Fruit fly (Drosophila melanogaster) whole organism, embryonic: ENCODE results near the gene Sfp26Ad.

ENCODE experiments used
- Ada2b ChIP-seq: fragments of 200-800 bp; sonication (Bioruptor generic); IDR thresholded peaks from 2 replicates; pipeline ENCODE4 v1.3.6; 2022; ENCODE audit warnings: missing biosample characterization, missing genetic modification characterization
- CG10366 ChIP-seq: fragments of 200-800 bp; sonication (Bioruptor generic); IDR thresholded peaks from 2 replicates; pipeline ENCODE4 v1.3.6; 2022; ENCODE audit warnings: missing biosample characterization, missing genetic modification characterization
- CG11504 ChIP-seq: fragments of 200-800 bp; sonication (Bioruptor generic); optimal IDR thresholded peaks from 3 replicates; lab custom pipeline; 2019; ENCODE audit warnings: missing biosample characterization, mild to moderate bottlenecking, missing genetic modification characterization, moderate library complexity
- CG13287 ChIP-seq: fragments of 200-800 bp; sonication (Bioruptor generic); IDR thresholded peaks from 2 replicates; pipeline ENCODE4 v1.3.6; 2022; ENCODE audit warnings: missing biosample characterization, missing genetic modification characterization; ENCODE audit not compliant: partially characterized antibody
- CG2199 ChIP-seq: fragments of 200-800 bp; sonication (Bioruptor generic); IDR thresholded peaks from 3 replicates; pipeline ENCODE4 v1.3.6; 2022; ENCODE audit warnings: missing biosample characterization, missing genetic modification characterization
- CG3726 ChIP-seq: fragments of 200-800 bp; sonication (Bioruptor generic); IDR thresholded peaks from 3 replicates; pipeline ENCODE4, ENCODE4 v1.3.6; 2022; ENCODE audit warnings: missing biosample characterization, missing genetic modification characterization
- CG4328 ChIP-seq: fragments of 200-800 bp; sonication (Bioruptor generic); optimal IDR thresholded peaks from 3 replicates; lab custom pipeline; 2017; ENCODE audit warnings: missing biosample characterization, missing genetic modification reagents, missing genetic modification characterization
- CG8478 ChIP-seq: fragments of >200 bp; optimal IDR thresholded peaks from 2 replicates; lab custom pipeline; 2018
- CG9609 ChIP-seq: fragments of 200-800 bp; sonication (Bioruptor generic); optimal IDR thresholded peaks from 3 replicates; lab custom pipeline; 2016; ENCODE audit warnings: missing biosample characterization, missing genetic modification characterization
- Drgx ChIP-seq: fragments of 200-800 bp; sonication (Bioruptor generic); IDR thresholded peaks from 2 replicates; pipeline ENCODE4 v1.3.6; 2022; ENCODE audit warnings: missing biosample characterization, missing genetic modification characterization
- Gsc ChIP-seq: fragments of 200-800 bp; sonication (Bioruptor generic); IDR thresholded peaks from 2 replicates; pipeline ENCODE4 v1.3.6; 2022; ENCODE audit warnings: missing biosample characterization, missing genetic modification characterization
- Gug ChIP-seq: fragments of 200-800 bp; sonication (Bioruptor generic); IDR thresholded peaks from 4 replicates; pipeline ENCODE4 v1.3.6; 2022; ENCODE audit warnings: missing biosample characterization, missing genetic modification characterization
- HLH4C ChIP-seq: fragments of 200-800 bp; sonication (Bioruptor generic); IDR thresholded peaks from 3 replicates; pipeline ENCODE4 v1.3.6; 2022; ENCODE audit warnings: missing biosample characterization, missing genetic modification characterization; ENCODE audit not compliant: partially characterized antibody
- HLHmδ ChIP-seq: fragments of 200-800 bp; sonication (Bioruptor generic); optimal IDR thresholded peaks from 2 replicates; lab custom pipeline; 2018; ENCODE audit warnings: missing biosample characterization, mild to moderate bottlenecking, missing genetic modification characterization, moderate library complexity
- Hr78 ChIP-seq, 2 experiments: fragments of 200-800 bp in 1 of 2; fragments of >200 bp in 1 of 2; sonication (Bioruptor generic) in 1 of 2; optimal IDR thresholded peaks; 2 replicates each; lab custom pipeline; 2017 to 2019; ENCODE audit warnings: missing biosample characterization in 2 of 2, missing genetic modification characterization in 2 of 2, mild to moderate bottlenecking in 1 of 2, moderate library complexity in 1 of 2
- Kr ChIP-seq: fragments of 200-800 bp; sonication (Bioruptor generic); optimal IDR thresholded peaks from 2 replicates; lab custom pipeline; 2017; ENCODE audit warnings: missing biosample characterization, mild to moderate bottlenecking, missing genetic modification characterization
- Mad ChIP-seq: fragments of 200-800 bp; sonication (Bioruptor generic); optimal IDR thresholded peaks from 2 replicates; lab custom pipeline; 2016; ENCODE audit warnings: missing biosample characterization, missing genetic modification characterization
- Med ChIP-seq: fragments of 200-800 bp; sonication (Bioruptor generic); peaks from one replicate; lab custom pipeline; 2016; ENCODE audit warnings: missing biosample characterization, missing genetic modification characterization, mild to moderate bottlenecking, inconsistent platforms, moderate library complexity
- Neu2 ChIP-seq: fragments of 200-800 bp; sonication (Bioruptor generic); optimal IDR thresholded peaks from 3 replicates; lab custom pipeline; 2016; ENCODE audit warnings: missing biosample characterization, missing genetic modification characterization, borderline replicate concordance
- Pdp1 ChIP-seq, 2 experiments: fragments of 200-800 bp; sonication (Bioruptor generic); optimal IDR thresholded peaks; 3 replicates each; lab custom pipeline; 2016; ENCODE audit warnings: missing biosample characterization in 2 of 2, missing genetic modification characterization in 2 of 2, mild to moderate bottlenecking in 1 of 2, moderate library complexity in 1 of 2
- Poxn ChIP-seq: fragments of 200-800 bp; sonication (Bioruptor generic); IDR thresholded peaks from 2 replicates; pipeline ENCODE4 v1.3.6; 2022; ENCODE audit warnings: missing biosample characterization, missing genetic modification characterization
- Sox102F ChIP-seq: fragments of 200-800 bp; sonication (Bioruptor generic); optimal IDR thresholded peaks from 2 replicates; lab custom pipeline; 2018; ENCODE audit warnings: missing biosample characterization, mild to moderate bottlenecking, missing genetic modification characterization, moderate library complexity
- Sry-δ ChIP-seq: fragments of 200-800 bp; sonication (Bioruptor generic); optimal IDR thresholded peaks from 2 replicates; lab custom pipeline; 2016; ENCODE audit warnings: missing biosample characterization, missing genetic modification characterization
- ara ChIP-seq: fragments of 200-800 bp; sonication (Bioruptor generic); IDR thresholded peaks from 2 replicates; pipeline ENCODE4 v1.3.6; 2022; ENCODE audit warnings: missing biosample characterization, missing genetic modification characterization
- cg ChIP-seq: fragments of 200-800 bp; sonication (Bioruptor generic); optimal IDR thresholded peaks from 3 replicates; lab custom pipeline; 2019; ENCODE audit warnings: missing biosample characterization, mild to moderate bottlenecking, missing genetic modification characterization, moderate library complexity
- chinmo ChIP-seq: fragments of 200-800 bp; sonication (Bioruptor generic); IDR thresholded peaks from 4 replicates; pipeline ENCODE4 v1.3.6; 2022; ENCODE audit warnings: missing biosample characterization, missing genetic modification characterization; ENCODE audit not compliant: partially characterized antibody
- crol ChIP-seq: fragments of 200-800 bp; sonication (Bioruptor generic); IDR thresholded peaks from 2 replicates; pipeline ENCODE4 v1.3.6; 2022; ENCODE audit warnings: missing biosample characterization, missing genetic modification characterization
- ewg ChIP-seq: fragments of 200-800 bp; sonication (Bioruptor generic); optimal IDR thresholded peaks from 3 replicates; lab custom pipeline; 2017; ENCODE audit warnings: mild to moderate bottlenecking, missing biosample characterization, missing genetic modification reagents, missing genetic modification characterization
- exex ChIP-seq: fragments of 200-800 bp; sonication (Bioruptor generic); optimal IDR thresholded peaks from 4 replicates; lab custom pipeline; 2018; ENCODE audit warnings: missing biosample characterization, mild to moderate bottlenecking, missing genetic modification characterization, moderate library complexity
- grau ChIP-seq: fragments of 200-800 bp; optimal IDR thresholded peaks from 3 replicates; lab custom pipeline; 2019; ENCODE audit warnings: missing biosample characterization, mild to moderate bottlenecking, missing genetic modification characterization, moderate library complexity
- gsb-n ChIP-seq: fragments of 200-800 bp; sonication (Bioruptor generic); optimal IDR thresholded peaks from 3 replicates; lab custom pipeline; 2018; ENCODE audit warnings: missing biosample characterization, mild to moderate bottlenecking, missing genetic modification characterization
- jigr1 ChIP-seq: fragments of 200-800 bp; sonication (Bioruptor generic); IDR thresholded peaks from 3 replicates; pipeline ENCODE4 v1.3.6; 2022; ENCODE audit warnings: missing biosample characterization, missing genetic modification characterization
- kah ChIP-seq: fragments of 200-800 bp; sonication (Bioruptor generic); optimal IDR thresholded peaks from 2 replicates; lab custom pipeline; 2018; ENCODE audit warnings: missing biosample characterization, mild to moderate bottlenecking, missing genetic modification characterization
- odd ChIP-seq: fragments of 200-800 bp; sonication (Bioruptor generic); optimal IDR thresholded peaks from 2 replicates; lab custom pipeline; 2017; ENCODE audit warnings: missing biosample characterization, mild to moderate bottlenecking, missing genetic modification characterization
- org-1 ChIP-seq: fragments of 200-800 bp; sonication (Bioruptor generic); optimal IDR thresholded peaks from 2 replicates; lab custom pipeline; 2017; ENCODE audit warnings: missing biosample characterization, missing genetic modification characterization
- prd ChIP-seq, 3 experiments: fragments of >200 bp in 2 of 3; fragments of 200-800 bp in 1 of 3; sonication (Bioruptor generic) in 1 of 3; optimal IDR thresholded peaks in 2 of 3; IDR thresholded peaks in 1 of 3; 2 replicates in 2 of 3; 3 replicates in 1 of 3; pipeline versions ENCODE4 v1.3.6 to Lab custom; 2017 to 2022; ENCODE audit warnings: missing biosample characterization in 1 of 3, missing genetic modification characterization in 1 of 3
- pros ChIP-seq: fragments of 200-800 bp; sonication (Bioruptor generic); optimal IDR thresholded peaks from 3 replicates; lab custom pipeline; 2019; ENCODE audit warnings: missing biosample characterization, mild to moderate bottlenecking, missing genetic modification characterization, moderate library complexity
- rib ChIP-seq: fragments of 200-800 bp; sonication (Bioruptor generic); IDR thresholded peaks from 2 replicates; pipeline ENCODE4 v1.3.6; 2022; ENCODE audit warnings: missing biosample characterization, missing genetic modification characterization
- salm ChIP-seq: fragments of 200-800 bp; sonication (Bioruptor generic); optimal IDR thresholded peaks from 2 replicates; lab custom pipeline; 2018; ENCODE audit warnings: missing biosample characterization, mild to moderate bottlenecking, missing genetic modification characterization
- stc ChIP-seq: fragments of 200-800 bp; sonication (Bioruptor generic); IDR thresholded peaks from 2 replicates; pipeline ENCODE4 v1.3.6; 2022; ENCODE audit warnings: missing biosample characterization, missing genetic modification characterization
- sug ChIP-seq: fragments of 200-800 bp; optimal IDR thresholded peaks from 2 replicates; lab custom pipeline; 2019; ENCODE audit warnings: missing biosample characterization, mild to moderate bottlenecking, missing genetic modification characterization, moderate library complexity
- tll ChIP-seq, 2 experiments: fragments of 200-800 bp in 1 of 2; fragments of >200 bp in 1 of 2; sonication (Bioruptor generic) in 1 of 2; optimal IDR thresholded peaks; 2 replicates each; lab custom pipeline; 2017 to 2019; ENCODE audit warnings: missing biosample characterization in 2 of 2, missing genetic modification characterization in 2 of 2, mild to moderate bottlenecking in 1 of 2, moderate library complexity in 1 of 2
- twi ChIP-seq: fragments of 200-800 bp; optimal IDR thresholded peaks from 2 replicates; lab custom pipeline; 2019; ENCODE audit warnings: missing biosample characterization, mild to moderate bottlenecking, missing genetic modification characterization, moderate library complexity
- vnd ChIP-seq: fragments of 200-800 bp; sonication (Bioruptor generic); IDR thresholded peaks from 3 replicates; pipeline ENCODE4 v1.3.6; 2022; ENCODE audit warnings: missing biosample characterization, missing genetic modification characterization; ENCODE audit not compliant: partially characterized antibody
- wdn ChIP-seq: fragments of 200-800 bp; sonication (Bioruptor generic); IDR thresholded peaks from 2 replicates; pipeline ENCODE4 v1.3.6; 2022; ENCODE audit warnings: missing biosample characterization, missing genetic modification characterization
- zen ChIP-seq: fragments of 200-800 bp; sonication (Bioruptor generic); optimal IDR thresholded peaks from 3 replicates; lab custom pipeline; 2018; ENCODE audit warnings: missing biosample characterization, mild to moderate bottlenecking, missing genetic modification characterization, moderate library complexity

Gene Sfp26Ad

DNA sequence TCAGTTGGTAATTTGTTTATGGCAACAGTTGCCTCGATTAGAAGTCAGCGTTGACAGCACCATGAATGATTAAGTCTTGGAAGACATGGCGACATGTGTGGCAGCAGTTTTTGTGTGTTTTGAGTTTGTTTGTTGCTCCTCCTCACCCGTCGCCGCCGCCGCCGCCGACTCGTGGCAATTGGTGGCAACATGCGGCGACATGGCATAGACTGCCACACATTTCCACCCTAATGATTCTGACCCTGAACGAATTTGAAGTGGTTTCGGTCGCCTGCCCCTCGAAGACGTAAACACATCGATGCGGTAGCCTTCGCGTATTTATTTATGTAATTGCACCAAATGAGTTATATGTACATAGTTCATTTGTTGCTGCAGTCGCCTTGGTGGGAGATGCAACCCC is 40.2 kb downstream of the Sfp26Ad start:
- TF ChIP-seq Gsc (GFP tag; lab: Robert Waterston, UW) (no peak), exex (tag; lab: Kevin White, UChicago) (no peak), salm (tag; lab: Kevin White, UChicago) (no peak), prd (optimal IDR thresholded peaks at IDR 0.05; lab: Kevin White, UChicago) (no peak), prd (GFP tag; IDR thresholded peaks at IDR 0.05; lab: Robert Waterston, UW) (peak; percentile 27; the same call in 1 of the 3 replicates), crol (GFP tag; lab: Robert Waterston, UW) (peak; percentile 64), gsb-n (tag; lab: Kevin White, UChicago) (peak; percentile 58), Neu2 (GFP tag; lab: Kevin White, UChicago) (peak; percentile 25), rib (GFP tag; lab: Robert Waterston, UW) (no peak), pros (peak; percentile 80), HLHmδ (GFP tag; lab: Kevin White, UChicago) (peak; percentile 34), ara (GFP tag; lab: Robert Waterston, UW) (0 out of 2 replicates have a peak, but pooled peaks have one; percentile 6), Pdp1 (GFP tag; optimal IDR thresholded peaks at IDR 0.05; lab: Kevin White, UChicago) (peak in 1 of 2 experiments; percentile 38), twi (tag; lab: Kevin White, UChicago) (peak; percentile 85), Med (peak; percentile 27), zen (tag; lab: Kevin White, UChicago) (peak; percentile 78), ewg (GFP tag; lab: Kevin White, UChicago) (no peak), Hr78 (GFP tag; optimal IDR thresholded peaks at IDR 0.05; lab: Kevin White, UChicago) (peak in 1 of 2 experiments; percentile 3), CG10366 (no peak), Poxn (no peak), org-1 (GFP tag; lab: Kevin White, UChicago) (peak; percentile 1), kah (GFP tag; lab: Kevin White, UChicago) (peak; percentile 25), Kr (GFP tag; lab: Kevin White, UChicago) (peak; percentile 17), jigr1 (no peak), grau (tag; lab: Kevin White, UChicago) (no peak), tll (GFP tag; optimal IDR thresholded peaks at IDR 0.05; lab: Kevin White, UChicago) (peak in 1 of 2 experiments; percentile 41), CG2199 (GFP tag; lab: Robert Waterston, UW) (0 out of 3 replicates have a peak, but pooled peaks have one; percentile 18)
- TF ChIP-seq, all 482 proteins: peak for 17

- TF ChIP-seq CG3726 (GFP tag; lab: Robert Waterston, UW) (no peak), CG4328 (GFP tag; lab: Kevin White, UChicago) (no peak), Drgx (GFP tag; lab: Robert Waterston, UW) (peak; percentile 24; the same call in 1 of the 2 replicates)
Observed at dm6 chr2L:5901553-5901952, 41.6 kb downstream of the Sfp26Ad start.

- TF ChIP-seq kah (GFP tag; lab: Kevin White, UChicago) = no peak
- TF ChIP-seq Sry-δ (GFP tag; lab: Kevin White, UChicago) = no peak
- TF ChIP-seq HLH4C (GFP tag; lab: Robert Waterston, UW) = 0 out of 3 replicates have a peak, but pooled peaks have one; percentile 29
- no peak for TF ChIP-seq CG9609 (GFP tag; lab: Kevin White, UChicago)
- TF ChIP-seq Ada2b (GFP tag; lab: Robert Waterston, UW) = no peak
- TF ChIP-seq ara (GFP tag; lab: Robert Waterston, UW) = no peak
- no peak for TF ChIP-seq Gug
- no peak for TF ChIP-seq stc (GFP tag; lab: Robert Waterston, UW)
- no peak for TF ChIP-seq sug
- TF ChIP-seq Mad (GFP tag; lab: Kevin White, UChicago) = no peak
- no peak for TF ChIP-seq cg (GFP tag; lab: Kevin White, UChicago)
- no peak for TF ChIP-seq CG8478
- peak; percentile 69 for TF ChIP-seq crol (GFP tag; lab: Robert Waterston, UW)
- TF ChIP-seq CG11504 (tag; lab: Kevin White, UChicago) = no peak
- TF ChIP-seq CG13287 = no peak
- no peak for TF ChIP-seq vnd (GFP tag; lab: Robert Waterston, UW)
- no peak for TF ChIP-seq odd (GFP tag; lab: Kevin White, UChicago)
- 0 out of 4 replicates have a peak, but pooled peaks have one; percentile 12 for TF ChIP-seq chinmo
- TF ChIP-seq wdn = no peak
- TF ChIP-seq Sox102F (GFP tag; lab: Kevin White, UChicago) = no peak
Observed at dm6 chr2L:5899170-5899708, 43.9 kb downstream of the Sfp26Ad start.
